Worm (Caenorhabditis elegans) whole organism, early embryonic: ENCODE measurements around the gene ZK632.12.

Source experiments
- F13C5.2 ChIP-seq: sonication (generic microtip); optimal IDR thresholded peaks from 2 replicates; lab custom pipeline; 2017; ENCODE audit warnings: mild to moderate bottlenecking, missing genetic modification characterization, inconsistent platforms, missing compliant biosample characterization
- ama-1 ChIP-seq: fragments of 150-350 bp; optimal IDR thresholded peaks from 2 replicates; lab custom pipeline; 2014
- ceh-13 ChIP-seq: fragments of 200-800 bp; sonication (Bioruptor generic); optimal IDR thresholded peaks from 2 replicates; lab custom pipeline; 2018; ENCODE audit warnings: mild to moderate bottlenecking, missing genetic modification characterization, missing compliant biosample characterization
- flt-1 ChIP-seq: fragments of 200-800 bp; sonication (Bioruptor generic); IDR thresholded peaks from 2 replicates; pipeline ENCODE4 v1.3.6; 2022; ENCODE audit warnings: missing genetic modification characterization, missing compliant biosample characterization
- hnd-1 ChIP-seq: sonication (generic microtip); optimal IDR thresholded peaks from 2 replicates; lab custom pipeline; 2016; ENCODE audit warnings: missing genetic modification characterization, missing compliant biosample characterization
- pes-1 ChIP-seq: fragments of 200-800 bp; sonication (Bioruptor generic); IDR thresholded peaks from 2 replicates; pipeline ENCODE4 v1.3.6; 2022; ENCODE audit warnings: missing genetic modification reagents, missing genetic modification characterization, missing compliant biosample characterization

ce11 chrIII:9782483-9783081 is 48.0 kb upstream of the ZK632.12 start, which contains the start of gene R10E11.6:
- no peak for TF ChIP-seq ceh-13 (GFP tag; lab: Kevin White, UChicago)
- no peak for TF ChIP-seq F13C5.2 (tag; lab: Kevin White, UChicago)
- TF ChIP-seq ama-1, result no peak
- no peak for TF ChIP-seq hnd-1 (tag; lab: Kevin White, UChicago)
- TF ChIP-seq flt-1 (GFP tag; lab: Robert Waterston, UW), result no peak
- no peak for TF ChIP-seq pes-1 (GFP tag; lab: Robert Waterston, UW)
